Worm (Caenorhabditis elegans) whole organism, early embryonic: ENCODE results near the gene F02C9.2.

Experiments used
- B0310.2 ChIP-seq: sonication (generic microtip); optimal IDR thresholded peaks from 2 replicates; lab custom pipeline; 2016; ENCODE audit warnings: mild to moderate bottlenecking, missing genetic modification characterization, missing compliant biosample characterization
- F13C5.2 ChIP-seq: sonication (generic microtip); optimal IDR thresholded peaks from 2 replicates; lab custom pipeline; 2017; ENCODE audit warnings: mild to moderate bottlenecking, missing genetic modification characterization, inconsistent platforms, missing compliant biosample characterization
- aly-1 ChIP-seq: sonication (generic microtip); optimal IDR thresholded peaks from 2 replicates; lab custom pipeline; 2016; ENCODE audit warnings: missing genetic modification characterization, missing compliant biosample characterization
- ama-1 ChIP-seq: fragments of 150-350 bp; optimal IDR thresholded peaks from 2 replicates; lab custom pipeline; 2014
- ceh-13 ChIP-seq: fragments of 200-800 bp; sonication (Bioruptor generic); optimal IDR thresholded peaks from 2 replicates; lab custom pipeline; 2018; ENCODE audit warnings: mild to moderate bottlenecking, missing genetic modification characterization, missing compliant biosample characterization
- ceh-36 ChIP-seq: sonication (generic microtip); optimal IDR thresholded peaks from 2 replicates; lab custom pipeline; 2016; ENCODE audit warnings: missing genetic modification characterization, inconsistent platforms, missing compliant biosample characterization
- ets-7 ChIP-seq: sonication (generic microtip); optimal IDR thresholded peaks from 2 replicates; lab custom pipeline; 2016; ENCODE audit warnings: missing genotype, missing genetic modification characterization, missing compliant biosample characterization
- flt-1 ChIP-seq: fragments of 200-800 bp; sonication (Bioruptor generic); IDR thresholded peaks from 2 replicates; pipeline ENCODE4 v1.3.6; 2022; ENCODE audit warnings: missing genetic modification characterization, missing compliant biosample characterization
- hmbx-1 ChIP-seq: sonication (generic microtip); optimal IDR thresholded peaks from 2 replicates; lab custom pipeline; 2016; ENCODE audit warnings: mild to moderate bottlenecking, missing genetic modification characterization, missing compliant biosample characterization
- hmg-4 ChIP-seq: fragments of 200-800 bp; sonication (Bioruptor generic); optimal IDR thresholded peaks from 2 replicates; lab custom pipeline; 2018; ENCODE audit warnings: mild to moderate bottlenecking, missing genetic modification characterization, missing compliant biosample characterization
- hnd-1 ChIP-seq: sonication (generic microtip); optimal IDR thresholded peaks from 2 replicates; lab custom pipeline; 2016; ENCODE audit warnings: missing genetic modification characterization, missing compliant biosample characterization
- pes-1 ChIP-seq: fragments of 200-800 bp; sonication (Bioruptor generic); IDR thresholded peaks from 2 replicates; pipeline ENCODE4 v1.3.6; 2022; ENCODE audit warnings: missing genetic modification reagents, missing genetic modification characterization, missing compliant biosample characterization
- scrt-1 ChIP-seq: fragments of 200-800 bp; sonication (Bioruptor generic); IDR thresholded peaks from 2 replicates; pipeline ENCODE4 v1.3.6; 2022; ENCODE audit warnings: missing genetic modification characterization, missing compliant biosample characterization
- sea-1 ChIP-seq: fragments of 200-800 bp; sonication (Bioruptor generic); conservative IDR thresholded peaks from 2 replicates; pipeline ENCODE4 v1.3.6; 2022; ENCODE audit warnings: missing genetic modification characterization, missing compliant biosample characterization
- tbx-11 ChIP-seq: fragments of 200-800 bp; sonication (Bioruptor generic); IDR thresholded peaks from 2 replicates; pipeline ENCODE4 v1.3.6; 2022; ENCODE audit warnings: missing genetic modification characterization, missing compliant biosample characterization
- tbx-37 ChIP-seq: fragments of 200-800 bp; sonication (Bioruptor generic); conservative IDR thresholded peaks from 2 replicates; pipeline ENCODE4 v1.3.6; 2022; ENCODE audit warnings: missing genetic modification reagents, missing genetic modification characterization, missing compliant biosample characterization
- tra-4 ChIP-seq: sonication (generic microtip); optimal IDR thresholded peaks from 2 replicates; lab custom pipeline; 2017; ENCODE audit warnings: missing genetic modification characterization, missing compliant biosample characterization

F02C9.2 gene

ce11 chrV:3162299-3162698 lies 28.8 kb downstream of the F02C9.2 start:
- TF ChIP-seq hnd-1 (no peak), F13C5.2 (tag; lab: Kevin White, UChicago) (no peak), flt-1 (no peak), scrt-1 (GFP tag; lab: Robert Waterston, UW) (no peak), aly-1 (tag; lab: Kevin White, UChicago) (no peak), tbx-11 (GFP tag; lab: Robert Waterston, UW) (no peak), hmg-4 (GFP tag; lab: Kevin White, UChicago) (no peak), ets-7 (no peak), tbx-37 (GFP tag; lab: Robert Waterston, UW) (no peak), tra-4 (tag; lab: Kevin White, UChicago) (no peak), hmbx-1 (tag; lab: Kevin White, UChicago) (no peak), ceh-13 (GFP tag; lab: Kevin White, UChicago) (no peak), sea-1 (GFP tag; lab: Robert Waterston, UW) (no peak), B0310.2 (tag; lab: Kevin White, UChicago) (no peak), ama-1 (lab: Kevin White, UChicago) (no peak)

ce11 chrV:3163143-3163542 lies 29.6 kb downstream of the F02C9.2 start:
- TF ChIP-seq hmg-4 (GFP tag; lab: Kevin White, UChicago), result no peak

- TF ChIP-seq ets-7 (no peak), B0310.2 (tag; lab: Kevin White, UChicago) (no peak), ceh-13 (GFP tag; lab: Kevin White, UChicago) (no peak), tbx-37 (GFP tag; lab: Robert Waterston, UW) (no peak), tra-4 (tag; lab: Kevin White, UChicago) (no peak), pes-1 (GFP tag; lab: Robert Waterston, UW) (no peak), flt-1 (no peak), aly-1 (tag; lab: Kevin White, UChicago) (no peak), hmbx-1 (tag; lab: Kevin White, UChicago) (no peak), tbx-11 (GFP tag; lab: Robert Waterston, UW) (no peak), F13C5.2 (tag; lab: Kevin White, UChicago) (no peak), scrt-1 (GFP tag; lab: Robert Waterston, UW) (no peak)
Observed at ce11 chrV:3165438-3165837, 31.9 kb downstream of the F02C9.2 start, which contains the start of gene C36C5.14. Gene C36C5.14, minus strand, starts transcription at chrV:3165538.

- TF ChIP-seq hmg-4 (GFP tag; lab: Kevin White, UChicago) (no peak), B0310.2 (tag; lab: Kevin White, UChicago) (no peak), tbx-37 (GFP tag; lab: Robert Waterston, UW) (no peak), flt-1 (no peak), scrt-1 (GFP tag; lab: Robert Waterston, UW) (no peak), ceh-36 (tag; lab: Kevin White, UChicago) (no peak), hmbx-1 (tag; lab: Kevin White, UChicago) (no peak), aly-1 (tag; lab: Kevin White, UChicago) (no peak), hnd-1 (no peak), ama-1 (lab: Kevin White, UChicago) (no peak), F13C5.2 (tag; lab: Kevin White, UChicago) (no peak), sea-1 (GFP tag; lab: Robert Waterston, UW) (no peak), ceh-13 (GFP tag; lab: Kevin White, UChicago) (no peak)
Observed at ce11 chrV:3166260-3166659, 32.8 kb downstream of the F02C9.2 start, which contains the start of gene C36C5.4. Gene C36C5.4, plus strand, starts transcription at chrV:3166560.

ce11 chrV:3168650-3169049 lies 35.1 kb downstream of the F02C9.2 start, which contains the start of gene C36C5.15:
Gene C36C5.15, minus strand, starts transcription at chrV:3168750.
- TF ChIP-seq hmg-4 (GFP tag; lab: Kevin White, UChicago), result no peak
- TF ChIP-seq flt-1, result no peak
- TF ChIP-seq tbx-37 (GFP tag; lab: Robert Waterston, UW), result no peak
- no peak for TF ChIP-seq F13C5.2 (tag; lab: Kevin White, UChicago)
- no peak for TF ChIP-seq ets-7
- no peak for TF ChIP-seq pes-1 (GFP tag; lab: Robert Waterston, UW)
- TF ChIP-seq ceh-13 (GFP tag; lab: Kevin White, UChicago), result no peak
- TF ChIP-seq B0310.2 (tag; lab: Kevin White, UChicago), result no peak
- TF ChIP-seq sea-1 (GFP tag; lab: Robert Waterston, UW), result no peak
- TF ChIP-seq scrt-1 (GFP tag; lab: Robert Waterston, UW), result no peak
- TF ChIP-seq tbx-11 (GFP tag; lab: Robert Waterston, UW), result no peak
- no peak for TF ChIP-seq hmbx-1 (tag; lab: Kevin White, UChicago)
- TF ChIP-seq ama-1 (lab: Kevin White, UChicago), result no peak
- TF ChIP-seq tra-4 (tag; lab: Kevin White, UChicago), result no peak
- no peak for TF ChIP-seq ceh-36 (tag; lab: Kevin White, UChicago)
- TF ChIP-seq aly-1 (tag; lab: Kevin White, UChicago), result no peak
- TF ChIP-seq hnd-1, result no peak

ce11 chrV:3169838-3170237 lies 36.3 kb downstream of the F02C9.2 start, which contains the start of gene srbc-6:
Gene srbc-6, plus strand, starts transcription at chrV:3170138.
- no peak for TF ChIP-seq ama-1 (lab: Kevin White, UChicago)
- TF ChIP-seq tbx-11 (GFP tag; lab: Robert Waterston, UW), result no peak
- TF ChIP-seq sea-1 (GFP tag; lab: Robert Waterston, UW), result no peak
- TF ChIP-seq scrt-1 (GFP tag; lab: Robert Waterston, UW), result no peak
- TF ChIP-seq B0310.2 (tag; lab: Kevin White, UChicago), result no peak
- no peak for TF ChIP-seq flt-1
- no peak for TF ChIP-seq tra-4 (tag; lab: Kevin White, UChicago)
- TF ChIP-seq pes-1 (GFP tag; lab: Robert Waterston, UW), result no peak
- TF ChIP-seq hmg-4 (GFP tag; lab: Kevin White, UChicago), result no peak
- TF ChIP-seq hnd-1, result no peak
- no peak for TF ChIP-seq ceh-36 (tag; lab: Kevin White, UChicago)

- TF ChIP-seq ama-1 (lab: Kevin White, UChicago), result no peak
- no peak for TF ChIP-seq pes-1 (GFP tag; lab: Robert Waterston, UW)
Observed at ce11 chrV:3171625-3172024, 38.1 kb downstream of the F02C9.2 start.
